Worm (Caenorhabditis elegans): ENCODE results near the gene C33H5.13.

- no peak for TF ChIP-seq ces-1 (GFP tag; optimal IDR thresholded peaks at IDR 0.05)
- TF ChIP-seq nhr-12 (tag; optimal IDR thresholded peaks at IDR 0.05): no peak
- TF ChIP-seq nhr-76 (tag; optimal IDR thresholded peaks at IDR 0.05): no peak
- TF ChIP-seq ceh-43 (GFP tag; optimal IDR thresholded peaks at IDR 0.05): no peak
- TF ChIP-seq nhr-237 (tag; optimal IDR thresholded peaks at IDR 0.05): no peak
- TF ChIP-seq M03D4.4 (tag; optimal IDR thresholded peaks at IDR 0.05): no peak
Observed at ce11 chrIV:7822524-7822923, 30.5 kb upstream of the C33H5.13 start, which contains the start of gene T14A8.2.

Measured in whole organism, mixed stage, embryonic.